Worm (Caenorhabditis elegans): ENCODE measurements around the gene oac-39.

DNA sequence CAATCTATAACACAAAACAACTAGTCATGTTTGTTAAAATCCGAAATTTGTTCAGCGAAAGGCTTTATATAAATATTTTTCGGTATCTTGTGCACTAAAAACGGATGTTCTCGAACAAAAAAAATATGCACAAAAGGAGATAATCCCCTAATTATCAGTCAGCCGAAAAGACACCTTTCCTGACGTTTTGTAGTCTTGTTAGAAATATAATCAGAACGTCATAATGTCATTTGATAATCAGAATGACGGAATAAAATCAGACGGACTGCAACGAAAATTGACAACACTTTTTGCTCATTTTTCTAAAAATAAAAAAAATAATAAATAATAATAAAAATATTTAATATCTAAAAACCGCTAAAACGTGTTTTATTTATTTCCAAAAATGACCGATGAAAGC is 32.4 kb upstream of the oac-39 start:
- TF ChIP-seq tab-1 (GFP tag; IDR thresholded peaks at IDR 0.05) (no peak), cog-1 (tag; optimal IDR thresholded peaks at IDR 0.05) (no peak), flt-1 (GFP tag; IDR thresholded peaks at IDR 0.05) (no peak), med-1 (GFP tag; optimal IDR thresholded peaks at IDR 0.05; ENCODE audit: insufficient read depth) (no peak), klf-2 (GFP tag; conservative IDR thresholded peaks at IDR 0.05) (no peak), ztf-23 (GFP tag; IDR thresholded peaks at IDR 0.05) (no peak), T22C8.4 (GFP tag; IDR thresholded peaks at IDR 0.05) (no peak), ref-1 (GFP tag; conservative IDR thresholded peaks at IDR 0.05) (no peak), ztf-29 (GFP tag; IDR thresholded peaks at IDR 0.05) (no peak)

Measured in whole organism, midembryonic.